Fruit fly (Drosophila melanogaster): ENCODE results near the gene Kots.

Gene Kots

dm6 chr3R:13999531-13999930 is 35.6 kb upstream of the Kots start (continued):
- TF ChIP-seq pita (GFP tag; optimal IDR thresholded peaks at IDR 0.05) (no peak), CG2889 (GFP tag; IDR thresholded peaks at IDR 0.05) (no peak), Bteb2 (GFP tag; optimal IDR thresholded peaks at IDR 0.05) (no peak), klu (GFP tag; IDR thresholded peaks at IDR 0.05) (no peak), wek (GFP tag; optimal IDR thresholded peaks at IDR 0.05) (peak; percentile 35), Dll (GFP tag; IDR thresholded peaks at IDR 0.05; ENCODE audit: partially characterized antibody) (no peak), CG8089 (GFP tag; optimal IDR thresholded peaks at IDR 0.05) (no peak), CG6654 (GFP tag; optimal IDR thresholded peaks at IDR 0.05) (no peak), CG15601 (tag; optimal IDR thresholded peaks at IDR 0.05) (no peak), luna (GFP tag; optimal IDR thresholded peaks at IDR 0.05) (no peak), eyg (GFP tag; optimal IDR thresholded peaks at IDR 0.05) (no peak), grn (GFP tag; optimal IDR thresholded peaks at IDR 0.05) (no peak), CG14441 (GFP tag; IDR thresholded peaks at IDR 0.05) (peak; percentile 69), so (GFP tag; IDR thresholded peaks at IDR 0.05) (no peak), slbo (GFP tag; IDR thresholded peaks at IDR 0.05) (peak; percentile 27; the same call in 1 of the 2 replicates), toy (GFP tag; IDR thresholded peaks at IDR 0.05) (no peak), gt (GFP tag; IDR thresholded peaks at IDR 0.05) (no peak), pros (GFP tag; optimal IDR thresholded peaks at IDR 0.05) (no peak), CG12236 (GFP tag; optimal IDR thresholded peaks at IDR 0.05) (no peak), CG1832 (GFP tag; optimal IDR thresholded peaks at IDR 0.05) (no peak), nom (GFP tag; optimal IDR thresholded peaks at IDR 0.05) (no peak), lov (optimal IDR thresholded peaks at IDR 0.05) (no peak), lov (GFP tag; IDR thresholded peaks at IDR 0.05) (peak; percentile 68; the same call in 1 of the 3 replicates), Gsc (GFP tag; IDR thresholded peaks at IDR 0.05) (no peak), CG7271 (tag; optimal IDR thresholded peaks at IDR 0.05) (no peak), btn (GFP tag; optimal IDR thresholded peaks at IDR 0.05) (peak; percentile 44), Fer2 (tag; optimal IDR thresholded peaks at IDR 0.05) (no peak), mam (GFP tag; optimal IDR thresholded peaks at IDR 0.05) (no peak), sisA (GFP tag; IDR thresholded peaks at IDR 0.05) (peak; percentile 84), ftz-f1 (GFP tag; optimal IDR thresholded peaks at IDR 0.05) (no peak), ara (GFP tag; IDR thresholded peaks at IDR 0.05) (peak; percentile 72; the same call in 1 of the 2 replicates), gcm2 (GFP tag; optimal IDR thresholded peaks at IDR 0.05) (no peak), CG9727 (GFP tag; optimal IDR thresholded peaks at IDR 0.05) (peak; percentile 63), salm (tag; optimal IDR thresholded peaks at IDR 0.05) (peak; percentile 24), CG11695 (GFP tag; IDR thresholded peaks at IDR 0.05) (no peak), YL-1 (GFP tag; optimal IDR thresholded peaks at IDR 0.05) (no peak), CG8765 (GFP tag; IDR thresholded peaks at IDR 0.05) (no peak; the same call in 1 of the 2 replicates), ato (GFP tag; IDR thresholded peaks at IDR 0.05; ENCODE audit: partially characterized antibody) (no peak), CG4854 (GFP tag; optimal IDR thresholded peaks at IDR 0.05) (peak; percentile 51), cg (GFP tag; optimal IDR thresholded peaks at IDR 0.05) (no peak), CG17361 (GFP tag; IDR thresholded peaks at IDR 0.05) (0 out of 3 replicates have a peak, but pooled peaks have one; percentile 18), CG7987 (GFP tag; optimal IDR thresholded peaks at IDR 0.05) (peak; percentile 27), lola (GFP tag; optimal IDR thresholded peaks at IDR 0.05) (no peak), CG8388 (GFP tag; optimal IDR thresholded peaks at IDR 0.05) (peak; percentile 39), Hr51 (GFP tag; optimal IDR thresholded peaks at IDR 0.05) (peak in 1 of 2 experiments; percentile 55), CG30403 (GFP tag; optimal IDR thresholded peaks at IDR 0.05) (peak; percentile 50), CG34224 (GFP tag; IDR thresholded peaks at IDR 0.05; ENCODE audit: partially characterized antibody) (no peak), sqz (GFP tag; optimal IDR thresholded peaks at IDR 0.05) (peak; percentile 34), TFAM (GFP tag; optimal IDR thresholded peaks at IDR 0.05) (peak; percentile 34), lab (GFP tag; optimal IDR thresholded peaks at IDR 0.05) (peak; percentile 75), CG3163 (GFP tag; optimal IDR thresholded peaks at IDR 0.05) (no peak)
